Worm (Caenorhabditis elegans): ENCODE data around the gene hil-1.

hil-1 gene

DNA sequence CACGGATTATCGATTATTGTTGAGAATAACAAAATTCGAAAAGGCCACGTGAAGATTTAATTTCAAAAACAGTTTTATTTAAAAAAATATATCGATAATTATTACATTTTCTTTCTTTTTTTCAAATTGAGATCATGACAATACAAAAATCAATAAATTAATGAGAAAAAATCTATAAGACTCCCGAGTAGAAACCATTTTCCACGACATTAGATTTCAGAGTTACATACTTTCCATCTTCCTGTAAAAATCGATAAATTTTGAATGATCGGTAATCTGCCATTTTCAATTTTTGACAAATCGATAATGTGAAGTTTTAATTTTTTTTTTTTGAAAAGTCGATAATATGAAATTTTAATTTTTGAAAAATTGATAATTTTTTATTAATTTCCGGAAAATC lies 3.9 kb upstream of the hil-1 start, which contains the start of gene C30G7.3:
Gene C30G7.3 (minus strand): TSS at position 8 of the 400 bp plus-strand sequence.
- no peak for TF ChIP-seq ama-1 (optimal IDR thresholded peaks at IDR 0.05)
- TF ChIP-seq ceh-28 (tag; optimal IDR thresholded peaks at IDR 0.05): peak; percentile 65
- TF ChIP-seq fkh-2 (tag; optimal IDR thresholded peaks at IDR 0.05): no peak

DNA sequence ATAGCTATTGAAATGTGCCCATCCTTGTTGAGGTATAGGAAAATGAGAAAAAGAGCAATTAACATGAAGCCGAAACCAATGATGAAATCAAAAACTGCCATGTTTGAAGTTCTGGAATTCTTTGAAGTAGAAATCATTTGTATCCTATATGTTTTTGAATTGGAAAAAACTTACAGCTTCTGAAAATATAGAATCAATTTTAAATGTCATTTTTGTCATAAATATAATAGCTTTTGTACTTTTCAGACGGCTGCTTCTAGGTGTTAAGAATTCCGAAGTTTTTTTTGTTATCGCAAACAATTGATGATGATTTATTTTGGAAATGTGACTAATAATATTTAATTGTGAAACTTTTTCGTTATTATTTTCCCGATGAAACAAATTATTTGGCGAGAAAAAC lies 2.6 kb upstream of the hil-1 start, which contains the start of gene C30G7.4:
Gene C30G7.4 (minus strand): TSS at position 101 of the 400 bp plus-strand sequence.
- TF ChIP-seq daf-12 (tag; optimal IDR thresholded peaks at IDR 0.05) (no peak), tbx-2 (tag; optimal IDR thresholded peaks at IDR 0.05) (no peak), ztf-4 (tag; optimal IDR thresholded peaks at IDR 0.05) (no peak), nfya-1 (tag; optimal IDR thresholded peaks at IDR 0.05; ENCODE audit: insufficient read depth) (no peak), nhr-25 (tag; optimal IDR thresholded peaks at IDR 0.05) (no peak), nhr-237 (tag; optimal IDR thresholded peaks at IDR 0.05) (no peak)

DNA sequence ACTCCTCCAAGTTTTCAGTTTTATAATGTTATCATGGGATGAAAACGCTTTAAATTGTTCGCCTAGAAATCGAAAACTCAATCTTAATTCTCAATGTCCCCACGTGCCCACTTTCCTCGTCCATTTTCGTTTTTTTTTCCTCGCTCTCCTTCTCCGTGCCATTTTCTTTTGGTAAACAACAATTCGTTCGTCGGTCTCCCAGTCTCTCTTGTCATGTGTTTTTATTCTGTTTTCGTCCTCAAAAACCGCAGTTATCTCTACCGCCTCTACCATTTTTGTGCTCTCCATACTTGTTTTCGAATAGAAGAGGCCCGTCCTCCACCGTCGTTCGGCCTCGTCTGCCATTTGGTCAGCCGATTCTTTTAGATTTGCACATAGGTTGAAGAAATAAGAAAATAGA lies 1.0 kb upstream of the hil-1 start:
- TF ChIP-seq pha-4 (tag; optimal IDR thresholded peaks at IDR 0.05) (peak; percentile 86), mml-1 (tag; optimal IDR thresholded peaks at IDR 0.05) (no peak), nhr-76 (tag; optimal IDR thresholded peaks at IDR 0.05) (no peak), lin-39 (tag; optimal IDR thresholded peaks at IDR 0.05) (peak; percentile 61), hmg-11 (tag; optimal IDR thresholded peaks at IDR 0.05) (peak; percentile 2), nhr-237 (tag; optimal IDR thresholded peaks at IDR 0.05) (no peak)

DNA sequence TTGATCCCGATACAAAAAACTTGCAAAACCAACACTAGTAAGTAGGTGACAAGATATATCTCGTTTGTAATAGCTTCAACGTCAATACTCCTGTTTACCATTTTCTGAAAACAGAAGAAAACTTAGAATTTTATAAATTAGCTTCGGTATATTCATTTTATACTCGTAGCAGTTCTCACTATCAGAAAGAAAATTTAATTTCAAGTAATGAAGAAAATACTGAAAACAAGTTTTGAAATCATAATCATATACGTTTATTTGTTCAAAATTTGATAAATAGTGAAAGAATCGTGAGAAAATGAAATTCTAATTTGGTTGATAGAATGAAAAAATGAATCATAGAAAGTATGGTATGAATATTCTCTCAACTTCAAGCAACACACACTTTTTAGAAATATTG lies 5.1 kb downstream of the hil-1 start, which contains the start of gene C30G7.5:
Gene C30G7.5 (minus strand): TSS at position 101 of the 400 bp plus-strand sequence.
- TF ChIP-seq mdl-1 (tag; optimal IDR thresholded peaks at IDR 0.05) (no peak), nhr-77 (tag; optimal IDR thresholded peaks at IDR 0.05) (no peak), ceh-28 (tag; optimal IDR thresholded peaks at IDR 0.05) (no peak), sea-2 (GFP tag; optimal IDR thresholded peaks at IDR 0.05) (no peak), ztf-4 (tag; optimal IDR thresholded peaks at IDR 0.05) (no peak), nhr-76 (tag; optimal IDR thresholded peaks at IDR 0.05) (no peak)

DNA sequence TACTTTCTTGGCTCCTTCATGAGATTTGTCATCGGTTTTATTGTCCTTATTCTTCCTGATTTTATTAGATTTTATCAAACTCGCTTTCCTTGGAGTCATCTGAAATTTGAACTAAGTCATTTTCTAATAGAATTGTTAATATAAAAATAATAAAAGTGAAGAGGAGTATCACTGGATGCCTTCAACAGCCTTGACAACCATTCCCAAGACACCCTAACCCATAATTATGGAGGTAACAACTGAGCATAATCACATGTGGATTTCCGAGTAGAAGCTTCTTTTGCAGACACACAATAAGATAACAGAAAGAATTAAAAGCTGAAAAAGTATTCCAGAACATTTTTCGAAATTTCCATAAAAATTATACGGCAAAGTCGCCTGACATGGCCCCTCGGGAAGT lies 6.1 kb downstream of the hil-1 start, which contains the start of gene F02D8.9:
Gene F02D8.9 (minus strand): TSS at position 101 of the 400 bp plus-strand sequence.
- TF ChIP-seq elt-3 (tag; optimal IDR thresholded peaks at IDR 0.05) (no peak), egl-27 (tag; optimal IDR thresholded peaks at IDR 0.05) (no peak), tbx-2 (tag; optimal IDR thresholded peaks at IDR 0.05) (no peak), R02D3.7 (tag; optimal IDR thresholded peaks at IDR 0.05) (no peak), elt-2 (tag; optimal IDR thresholded peaks at IDR 0.05) (no peak), ceh-28 (tag; optimal IDR thresholded peaks at IDR 0.05) (no peak), mdl-1 (tag; optimal IDR thresholded peaks at IDR 0.05) (no peak), nhr-237 (tag; optimal IDR thresholded peaks at IDR 0.05) (no peak)

DNA sequence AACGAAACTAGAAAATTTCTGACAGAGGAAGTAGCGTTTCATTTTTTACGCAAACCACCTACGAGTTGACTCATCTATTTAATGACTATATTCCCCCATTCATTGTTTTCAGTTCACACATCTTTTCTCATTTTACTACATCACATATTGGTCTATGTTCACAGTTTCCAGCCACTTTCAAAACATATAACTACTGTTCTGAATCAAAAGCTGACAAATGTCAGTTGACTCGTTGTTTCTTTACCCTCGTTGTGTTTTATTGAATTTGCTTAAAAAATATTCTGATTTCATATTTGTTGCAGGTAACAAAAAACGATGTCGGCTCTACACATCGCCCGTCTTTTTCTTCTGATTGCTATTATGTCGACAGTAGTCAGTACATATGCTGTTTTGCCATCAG lies 21.6 kb downstream of the hil-1 start, which contains the start of gene nlp-59:
Gene nlp-59 (plus strand): TSS at position 301 of the 400 bp plus-strand sequence.
- no peak for TF ChIP-seq ztf-4 (tag; optimal IDR thresholded peaks at IDR 0.05)
- TF ChIP-seq egl-5 (tag; optimal IDR thresholded peaks at IDR 0.05): no peak
- no peak for TF ChIP-seq fkh-10 (GFP tag; optimal IDR thresholded peaks at IDR 0.05)
- no peak for TF ChIP-seq hmg-11 (tag; optimal IDR thresholded peaks at IDR 0.05)
- TF ChIP-seq elt-2 (tag; optimal IDR thresholded peaks at IDR 0.05): no peak
- TF ChIP-seq pqm-1 (tag; optimal IDR thresholded peaks at IDR 0.05): no peak
- no peak for TF ChIP-seq ceh-16 (tag; optimal IDR thresholded peaks at IDR 0.05)
- no peak for TF ChIP-seq ceh-82 (tag; optimal IDR thresholded peaks at IDR 0.05)
- no peak for TF ChIP-seq ztf-11 (tag; optimal IDR thresholded peaks at IDR 0.05)

DNA sequence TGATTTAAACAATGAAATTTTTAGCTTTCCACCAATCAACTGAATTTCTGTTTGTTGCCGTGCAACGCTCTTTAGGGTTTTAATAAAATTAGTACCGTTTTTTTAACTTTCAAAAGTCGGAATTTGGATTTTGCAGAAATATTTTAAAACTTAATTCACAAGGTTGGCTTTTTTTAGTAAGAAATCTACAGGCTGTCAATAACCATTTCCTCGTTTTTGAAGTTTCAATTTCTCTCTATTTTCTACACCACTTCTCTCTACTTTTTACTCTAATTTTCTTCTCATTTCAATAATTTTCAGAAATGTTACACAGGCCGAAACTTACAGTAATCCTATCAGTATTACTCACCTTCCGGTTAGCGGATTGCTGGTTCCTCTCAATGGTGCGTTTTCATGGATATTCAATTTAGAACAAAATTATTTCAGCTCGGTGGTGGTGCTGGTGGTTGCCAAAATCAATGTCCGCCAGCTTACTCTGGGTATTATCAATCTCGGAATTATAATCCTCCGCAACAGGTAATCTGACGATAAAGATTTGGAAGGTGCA lies 28.7 kb downstream of the hil-1 start, which contains the start of the genes grd-12 and F02D8.1:
Gene grd-12 (plus strand): TSS at position 301 of the 547 bp plus-strand sequence.
Gene F02D8.1 (minus strand): TSS at position 497 of the 547 bp plus-strand sequence.
- TF ChIP-seq nhr-43 (tag; optimal IDR thresholded peaks at IDR 0.05; ENCODE audit: poor library complexity, severe bottlenecking): no peak

Data from whole organism, L3 larva.